Worm (Caenorhabditis elegans): ENCODE measurements around the gene srh-17.

Gene srh-17

DNA sequence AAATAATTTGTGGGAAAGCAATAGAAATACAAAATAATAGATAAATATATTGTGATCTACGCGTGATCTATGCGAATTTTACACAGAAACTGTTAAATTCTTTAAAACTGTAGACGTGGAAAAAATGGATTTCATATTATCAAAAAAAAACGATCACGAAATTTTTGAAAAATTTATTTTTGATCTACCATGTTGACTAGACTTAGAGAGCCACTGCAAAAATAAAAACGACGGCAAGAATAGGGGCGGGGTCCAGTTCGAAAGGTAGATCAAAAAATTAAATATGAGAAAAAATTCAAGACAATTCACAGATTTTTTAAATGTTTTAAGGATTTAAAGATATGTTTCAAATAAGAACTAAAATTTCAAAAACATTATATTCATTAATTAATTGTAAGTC is 23.0 kb upstream of the srh-17 start:
- TF ChIP-seq syd-9 (tag; optimal IDR thresholded peaks at IDR 0.05): no peak
- no peak for TF ChIP-seq tbx-7 (tag; optimal IDR thresholded peaks at IDR 0.05)
- no peak for TF ChIP-seq pha-2 (tag; optimal IDR thresholded peaks at IDR 0.05)
- no peak for TF ChIP-seq K02D7.2 (tag; optimal IDR thresholded peaks at IDR 0.05)
- TF ChIP-seq hlh-8 (tag; optimal IDR thresholded peaks at IDR 0.05): no peak

DNA sequence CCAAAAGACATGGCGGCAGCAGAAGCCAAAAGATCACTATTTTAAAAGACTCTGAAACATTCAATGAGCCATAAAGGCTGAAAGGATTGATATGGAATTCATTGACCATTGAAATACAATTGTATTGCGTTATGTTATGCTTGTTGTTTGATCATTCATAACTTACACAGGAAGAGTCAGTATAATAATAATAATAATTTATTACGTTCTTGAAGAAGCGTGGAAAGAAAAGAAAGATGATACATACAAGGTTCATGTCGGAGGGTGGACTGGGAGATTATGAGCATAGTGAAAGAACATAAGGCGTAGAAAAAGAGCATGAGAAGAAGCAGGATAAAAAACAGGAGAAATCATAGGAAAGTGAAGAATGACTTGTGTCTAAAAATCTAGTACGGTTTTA is 21.0 kb upstream of the srh-17 start, which contains the start of gene F43D2.7:
TSS of gene F43D2.7 (minus strand) at position 101 of the 400 bp plus-strand sequence.
- no peak for TF ChIP-seq npax-4 (tag; optimal IDR thresholded peaks at IDR 0.05)
- no peak for TF ChIP-seq dve-1 (tag; optimal IDR thresholded peaks at IDR 0.05)
- TF ChIP-seq pha-2 (tag; optimal IDR thresholded peaks at IDR 0.05): no peak
- no peak for TF ChIP-seq che-1 (tag; optimal IDR thresholded peaks at IDR 0.05)
- no peak for TF ChIP-seq pat-9 (tag; optimal IDR thresholded peaks at IDR 0.05)
- no peak for TF ChIP-seq sox-4 (tag; optimal IDR thresholded peaks at IDR 0.05)
- no peak for TF ChIP-seq unc-86 (tag; optimal IDR thresholded peaks at IDR 0.05)
- TF ChIP-seq hlh-30 (tag; optimal IDR thresholded peaks at IDR 0.05; ENCODE audit: insufficient read depth): no peak
- no peak for TF ChIP-seq T23F11.4 (GFP tag; optimal IDR thresholded peaks at IDR 0.05)
- no peak for TF ChIP-seq ceh-22 (tag; optimal IDR thresholded peaks at IDR 0.05)
- TF ChIP-seq ttx-3 (tag; optimal IDR thresholded peaks at IDR 0.05): no peak
- no peak for TF ChIP-seq tbx-2 (tag; optimal IDR thresholded peaks at IDR 0.05)
- TF ChIP-seq zip-5 (tag; optimal IDR thresholded peaks at IDR 0.05): no peak
- no peak for TF ChIP-seq sox-2 (GFP tag; IDR thresholded peaks at IDR 0.05)
- TF ChIP-seq hlh-8 (tag; optimal IDR thresholded peaks at IDR 0.05): no peak
- no peak for TF ChIP-seq ets-4 (tag; optimal IDR thresholded peaks at IDR 0.05)
- TF ChIP-seq ceh-48 (tag; optimal IDR thresholded peaks at IDR 0.05): no peak

DNA sequence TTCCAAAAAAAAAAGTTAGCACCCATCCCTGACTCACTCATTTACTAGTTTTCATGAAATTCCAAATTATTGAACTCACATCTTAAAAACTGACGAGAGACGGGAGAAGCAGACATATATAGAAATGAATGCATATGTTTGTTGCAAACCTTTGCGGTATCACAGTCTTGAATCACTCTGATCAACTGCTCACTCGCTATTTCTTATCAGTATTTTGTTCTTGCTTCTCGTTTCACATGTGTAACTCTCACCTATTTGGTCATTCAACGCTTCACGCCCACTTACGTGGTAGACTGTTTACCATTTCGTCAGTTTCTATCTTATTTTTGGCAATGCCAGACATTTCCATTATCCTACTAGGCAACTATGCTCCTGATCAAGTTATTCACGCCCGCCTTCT is 20.3 kb upstream of the srh-17 start, which contains the start of gene C54G10.1:
TSS of gene C54G10.1 (plus strand) at position 333 of the 400 bp plus-strand sequence.
- TF ChIP-seq hlh-30 (tag; optimal IDR thresholded peaks at IDR 0.05; ENCODE audit: insufficient read depth) (no peak), ztf-16 (tag; optimal IDR thresholded peaks at IDR 0.05) (no peak), fkh-6 (tag; optimal IDR thresholded peaks at IDR 0.05) (no peak), hlh-15 (tag; optimal IDR thresholded peaks at IDR 0.05) (no peak), lin-11 (tag; optimal IDR thresholded peaks at IDR 0.05) (no peak), pha-4 (tag; optimal IDR thresholded peaks at IDR 0.05) (no peak), pqm-1 (tag; optimal IDR thresholded peaks at IDR 0.05) (no peak), ceh-48 (tag; optimal IDR thresholded peaks at IDR 0.05) (no peak), fkh-10 (GFP tag; optimal IDR thresholded peaks at IDR 0.05) (no peak), ceh-30 (tag; optimal IDR thresholded peaks at IDR 0.05) (no peak), ref-2 (tag; optimal IDR thresholded peaks at IDR 0.05) (no peak), ceh-19 (GFP tag; optimal IDR thresholded peaks at IDR 0.05) (no peak), pag-3 (tag; optimal IDR thresholded peaks at IDR 0.05; ENCODE audit: borderline replicate concordance) (no peak), ceh-24 (tag; optimal IDR thresholded peaks at IDR 0.05) (no peak), pax-1 (tag; optimal IDR thresholded peaks at IDR 0.05) (no peak), unc-55 (GFP tag; optimal IDR thresholded peaks at IDR 0.05) (no peak), pros-1 (tag; optimal IDR thresholded peaks at IDR 0.05) (no peak), ceh-18 (tag; optimal IDR thresholded peaks at IDR 0.05) (no peak), dve-1 (tag; optimal IDR thresholded peaks at IDR 0.05) (no peak), tbx-2 (tag; optimal IDR thresholded peaks at IDR 0.05) (no peak)

DNA sequence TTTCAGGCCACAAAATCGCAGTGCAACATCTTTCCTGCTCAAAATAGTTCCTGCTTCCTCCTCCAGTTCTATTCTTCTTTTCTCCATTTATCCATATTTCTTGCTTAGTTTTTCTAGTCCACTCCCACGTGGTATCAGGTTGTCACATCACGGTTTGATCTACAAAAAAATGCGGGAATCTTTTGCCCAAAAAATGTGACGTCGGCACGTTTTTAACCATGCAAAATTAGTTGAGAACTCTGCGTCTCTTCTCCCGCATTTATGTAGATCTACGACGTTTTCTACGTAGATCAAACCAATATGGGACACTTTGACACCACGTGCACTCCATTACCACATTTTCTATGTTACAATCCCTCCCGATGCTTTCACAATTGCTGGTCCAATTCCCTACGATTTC is 19.1 kb upstream of the srh-17 start:
- TF ChIP-seq che-1 (tag; optimal IDR thresholded peaks at IDR 0.05) (no peak), hlh-8 (tag; optimal IDR thresholded peaks at IDR 0.05) (no peak), sox-2 (GFP tag; IDR thresholded peaks at IDR 0.05) (no peak), elt-2 (tag; optimal IDR thresholded peaks at IDR 0.05) (no peak), tbx-7 (tag; optimal IDR thresholded peaks at IDR 0.05) (no peak), unc-42 (tag; optimal IDR thresholded peaks at IDR 0.05) (no peak), ceh-6 (GFP tag; optimal IDR thresholded peaks at IDR 0.05) (no peak), ama-1 (optimal IDR thresholded peaks at IDR 0.05) (no peak), sox-4 (tag; optimal IDR thresholded peaks at IDR 0.05) (no peak), ceh-22 (tag; optimal IDR thresholded peaks at IDR 0.05) (no peak), T23F11.4 (GFP tag; optimal IDR thresholded peaks at IDR 0.05) (no peak), ref-2 (tag; optimal IDR thresholded peaks at IDR 0.05) (no peak), ttx-3 (tag; optimal IDR thresholded peaks at IDR 0.05) (no peak), tbx-2 (tag; optimal IDR thresholded peaks at IDR 0.05) (no peak), lim-6 (tag; optimal IDR thresholded peaks at IDR 0.05) (no peak), ztf-16 (tag; optimal IDR thresholded peaks at IDR 0.05) (no peak), dve-1 (tag; optimal IDR thresholded peaks at IDR 0.05) (no peak), pag-3 (tag; optimal IDR thresholded peaks at IDR 0.05; ENCODE audit: borderline replicate concordance) (no peak), hlh-30 (tag; optimal IDR thresholded peaks at IDR 0.05; ENCODE audit: insufficient read depth) (no peak), pax-1 (tag; optimal IDR thresholded peaks at IDR 0.05) (no peak)

All from whole organism, late embryonic.